Worm (Caenorhabditis elegans) whole organism, L3 larva: ENCODE measurements around the gene F02C12.2.
A peak's percentile ranks its signal among the peaks of the same experiment; 100 is the strongest.
"Not testable (repeated sequence)": the region's sequence is repeated elsewhere in the genome, so short reads cannot be mapped to it uniquely, and the experiment has no call there.

Experiments
- elt-2 ChIP-seq: sonication (generic microtip); optimal IDR thresholded peaks from 2 replicates; lab custom pipeline; 2016; ENCODE audit warnings: missing genetic modification reagents, mild to moderate bottlenecking, missing genetic modification characterization, missing compliant biosample characterization
- jun-1 ChIP-seq: fragments of 150-350 bp; optimal IDR thresholded peaks from 2 replicates; lab custom pipeline; 2014; ENCODE audit warnings: missing biosample characterization, missing genetic modification reagents, missing genetic modification characterization
- lin-15B ChIP-seq: fragments of 150-350 bp; optimal IDR thresholded peaks from 2 replicates; lab custom pipeline; 2014; ENCODE audit warnings: missing biosample characterization, missing genetic modification characterization
- mdl-1 ChIP-seq: fragments of 150-350 bp; optimal IDR thresholded peaks from 2 replicates; lab custom pipeline; 2014; ENCODE audit warnings: missing biosample characterization, missing genetic modification characterization
- nhr-25 ChIP-seq: sonication (generic microtip); optimal IDR thresholded peaks from 2 replicates; lab custom pipeline; 2017; ENCODE audit warnings: missing biosample characterization, missing genetic modification characterization
- zag-1 ChIP-seq: fragments of 150-350 bp; optimal IDR thresholded peaks from 2 replicates; lab custom pipeline; 2014; ENCODE audit warnings: missing biosample characterization, missing genetic modification characterization

DNA sequence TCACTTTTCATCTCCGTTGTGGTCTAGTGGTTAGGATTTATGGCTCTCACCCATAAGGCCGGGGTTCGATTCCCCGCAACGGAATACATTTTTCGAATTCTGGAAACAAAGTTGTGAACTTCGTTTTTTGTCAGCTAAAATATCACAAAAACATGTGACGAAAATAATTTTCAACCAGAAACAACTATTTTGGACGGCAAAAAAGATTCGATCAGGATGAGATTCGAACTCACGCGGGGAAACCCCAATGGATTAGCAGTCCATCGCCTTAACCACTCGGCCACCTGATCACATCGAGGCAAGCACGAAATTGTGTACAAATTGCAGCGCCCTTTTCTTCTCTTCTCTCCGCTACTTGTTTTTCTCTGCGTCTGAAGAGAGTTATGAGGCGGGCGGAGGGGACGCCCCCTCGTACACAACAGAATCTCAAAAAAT, 49.6 kb upstream of the F02C12.2 start:
- not testable (repeated sequence) for TF ChIP-seq jun-1, mdl-1, zag-1 (tag; lab: Kevin White, UChicago)
- TF ChIP-seq elt-2 (tag; lab: Kevin White, UChicago), result peak; percentile 62
- peak; percentile 2 for TF ChIP-seq lin-15B (tag; lab: Kevin White, UChicago)
- TF ChIP-seq nhr-25 (tag; lab: Kevin White, UChicago), result peak; percentile 11
